Fruit fly (Drosophila melanogaster) whole organism, embryonic: Measurements from ENCODE around the gene RpS7.

Experiments
- Adf1 ChIP-seq: fragments of 200-800 bp; sonication (Bioruptor generic); IDR thresholded peaks from 2 replicates; pipeline ENCODE4 v1.3.6; 2022; ENCODE audit warnings: missing biosample characterization, missing genetic modification characterization
- Asciz ChIP-seq: fragments of 200-800 bp; sonication (Bioruptor generic); optimal IDR thresholded peaks from 2 replicates; lab custom pipeline; 2017; ENCODE audit warnings: missing biosample characterization, mild to moderate bottlenecking, missing genetic modification characterization, missing genetic modification reagents
- Bgb ChIP-seq: fragments of 200-800 bp; sonication (Bioruptor generic); IDR thresholded peaks from 2 replicates; pipeline ENCODE4 v1.3.6; 2022; ENCODE audit warnings: missing biosample characterization, missing genetic modification characterization; ENCODE audit not compliant: partially characterized antibody
- BtbVII ChIP-seq: fragments of 200-800 bp; sonication (Bioruptor generic); optimal IDR thresholded peaks from 3 replicates; lab custom pipeline; 2017; ENCODE audit warnings: missing biosample characterization, mild to moderate bottlenecking, missing genetic modification characterization
- C15 ChIP-seq: fragments of 200-800 bp; sonication (Bioruptor generic); IDR thresholded peaks from 3 replicates; pipeline ENCODE4 v1.3.6; 2022; ENCODE audit warnings: missing biosample characterization, missing genetic modification characterization
- CG11247 ChIP-seq: fragments of 200-800 bp; sonication (Bioruptor generic); IDR thresholded peaks from 2 replicates; pipeline ENCODE4 v1.3.6; 2022; ENCODE audit warnings: missing biosample characterization, missing genetic modification characterization
- CG12104 ChIP-seq: fragments of 200-800 bp; sonication (Bioruptor generic); optimal IDR thresholded peaks from 3 replicates; lab custom pipeline; 2016; ENCODE audit warnings: missing biosample characterization, missing genetic modification characterization
- CG12744 ChIP-seq: fragments of 200-800 bp; sonication (Bioruptor generic); optimal IDR thresholded peaks from 2 replicates; lab custom pipeline; 2016; ENCODE audit warnings: missing biosample characterization, missing genetic modification characterization
- CG14014 ChIP-seq: fragments of 200-800 bp; sonication (Bioruptor generic); IDR thresholded peaks from 2 replicates; pipeline ENCODE4 v1.3.6; 2022; ENCODE audit warnings: missing biosample characterization, missing genetic modification characterization
- CG17186 ChIP-seq: fragments of 200-800 bp; sonication (Bioruptor generic); optimal IDR thresholded peaks from 3 replicates; lab custom pipeline; 2017; ENCODE audit warnings: missing biosample characterization, missing genetic modification reagents, missing genetic modification characterization
- CG17328 ChIP-seq: fragments of 200-800 bp; sonication (Bioruptor generic); IDR thresholded peaks from 2 replicates; pipeline ENCODE4 v1.3.6; 2022; ENCODE audit warnings: missing biosample characterization, missing genetic modification characterization
- CG18476 ChIP-seq: fragments of 200-800 bp; sonication (Bioruptor generic); optimal IDR thresholded peaks from 2 replicates; lab custom pipeline; 2016; ENCODE audit warnings: missing biosample characterization, mild to moderate bottlenecking, missing genetic modification characterization
- CG2202 ChIP-seq: fragments of 200-800 bp; sonication (Bioruptor generic); optimal IDR thresholded peaks from 2 replicates; lab custom pipeline; 2018; ENCODE audit warnings: missing biosample characterization, mild to moderate bottlenecking, missing genetic modification characterization
- CG33213 ChIP-seq: fragments of 200-800 bp; sonication (Bioruptor generic); optimal IDR thresholded peaks from 3 replicates; lab custom pipeline; 2016; ENCODE audit warnings: missing biosample characterization, missing genetic modification characterization
- CG3407 ChIP-seq: fragments of 200-800 bp; sonication (Bioruptor generic); optimal IDR thresholded peaks from 2 replicates; lab custom pipeline; 2018; ENCODE audit warnings: missing biosample characterization, mild to moderate bottlenecking, missing genetic modification characterization
- CG42726 ChIP-seq: fragments of 200-800 bp; sonication (Bioruptor generic); IDR thresholded peaks from 2 replicates; pipeline ENCODE4 v1.3.6; 2022; ENCODE audit warnings: missing biosample characterization, missing genetic modification characterization; ENCODE audit not compliant: partially characterized antibody
- CG4820 ChIP-seq: fragments of 200-800 bp; sonication (Bioruptor generic); optimal IDR thresholded peaks from 3 replicates; lab custom pipeline; 2016; ENCODE audit warnings: missing biosample characterization, missing genetic modification characterization
- CG6683 ChIP-seq: fragments of 200-800 bp; sonication (Bioruptor generic); optimal IDR thresholded peaks from 2 replicates; lab custom pipeline; 2017; ENCODE audit warnings: missing biosample characterization, mild to moderate bottlenecking, missing genetic modification characterization, missing genetic modification reagents
- CG7745 ChIP-seq: fragments of 200-800 bp; sonication (Bioruptor generic); optimal IDR thresholded peaks from 2 replicates; lab custom pipeline; 2018; ENCODE audit warnings: missing biosample characterization, mild to moderate bottlenecking, missing genetic modification characterization, moderate library complexity
- CG8924 ChIP-seq: fragments of 200-800 bp; optimal IDR thresholded peaks from 3 replicates; lab custom pipeline; 2019; ENCODE audit warnings: missing biosample characterization, mild to moderate bottlenecking, missing genetic modification characterization, moderate library complexity
- CG9215 ChIP-seq: fragments of 200-800 bp; sonication (Bioruptor generic); IDR thresholded peaks from 2 replicates; pipeline ENCODE4 v1.3.6; 2022; ENCODE audit warnings: missing biosample characterization, missing genetic modification characterization
- CTCF ChIP-seq: fragments of 200-800 bp; sonication (Bioruptor generic); optimal IDR thresholded peaks from 2 replicates; lab custom pipeline; 2017; ENCODE audit warnings: missing biosample characterization, mild to moderate bottlenecking, missing genetic modification characterization, moderate library complexity
- Chrac-16 ChIP-seq: fragments of 200-800 bp; sonication (Bioruptor generic); optimal IDR thresholded peaks from 3 replicates; lab custom pipeline; 2016; ENCODE audit warnings: missing biosample characterization, missing genetic modification characterization
- Dbx ChIP-seq: fragments of 200-800 bp; sonication (Bioruptor generic); IDR thresholded peaks from 3 replicates; pipeline ENCODE4 v1.3.6; 2022; ENCODE audit warnings: missing biosample characterization, missing genetic modification characterization
- Dek ChIP-seq: fragments of 200-800 bp; sonication (Bioruptor generic); optimal IDR thresholded peaks from 3 replicates; lab custom pipeline; 2019; ENCODE audit warnings: missing biosample characterization, mild to moderate bottlenecking, missing genetic modification characterization, moderate library complexity
- ERR ChIP-seq: fragments of 200-800 bp; sonication (Bioruptor generic); optimal IDR thresholded peaks from 2 replicates; lab custom pipeline; 2016; ENCODE audit warnings: missing biosample characterization, missing genetic modification characterization
- Ets65A ChIP-seq: fragments of 200-800 bp; sonication (Bioruptor generic); peaks from one replicate; lab custom pipeline; 2016; ENCODE audit warnings: missing biosample characterization, missing genetic modification characterization
- Hr39 ChIP-seq: fragments of >200 bp; optimal IDR thresholded peaks from 2 replicates; lab custom pipeline; 2017
- Mes4 ChIP-seq: fragments of 200-800 bp; sonication (Bioruptor generic); optimal IDR thresholded peaks from 2 replicates; lab custom pipeline; 2016; ENCODE audit warnings: missing biosample characterization, missing genetic modification characterization
- Oaz ChIP-seq: fragments of 200-800 bp; sonication (Bioruptor generic); IDR thresholded peaks from 2 replicates; pipeline ENCODE4 v1.3.6; 2022; ENCODE audit warnings: missing biosample characterization, missing genetic modification characterization
- PHDP ChIP-seq: fragments of 200-800 bp; sonication (Bioruptor generic); optimal IDR thresholded peaks from 3 replicates; lab custom pipeline; 2018; ENCODE audit warnings: missing biosample characterization, mild to moderate bottlenecking, missing genetic modification characterization, moderate library complexity
- Ravus ChIP-seq: fragments of 200-800 bp; sonication (Bioruptor generic); IDR thresholded peaks from 2 replicates; pipeline ENCODE4 v1.3.6; 2022; ENCODE audit warnings: missing biosample characterization, missing genetic modification characterization
- Sry-β ChIP-seq: fragments of 200-800 bp; sonication (Bioruptor generic); optimal IDR thresholded peaks from 2 replicates; lab custom pipeline; 2018; ENCODE audit warnings: missing biosample characterization, mild to moderate bottlenecking, missing genetic modification characterization, moderate library complexity
- Stat92E ChIP-seq, 3 experiments: fragments of >200 bp in 2 of 3; fragments of 200-800 bp in 1 of 3; sonication (Bioruptor generic) in 1 of 3; optimal IDR thresholded peaks; 2 replicates each; lab custom pipeline; 2017 to 2019; ENCODE audit warnings: missing biosample characterization in 3 of 3, missing genetic modification characterization in 3 of 3, mild to moderate bottlenecking in 1 of 3, moderate library complexity in 1 of 3
- Vsx1 ChIP-seq: fragments of 200-800 bp; sonication (Bioruptor generic); optimal IDR thresholded peaks from 2 replicates; lab custom pipeline; 2017; ENCODE audit warnings: missing biosample characterization, mild to moderate bottlenecking, missing genetic modification characterization, missing genetic modification reagents
- croc ChIP-seq: fragments of 200-800 bp; sonication (Bioruptor generic); conservative IDR thresholded peaks from 3 replicates; pipeline ENCODE4 v1.3.6; 2022; ENCODE audit warnings: missing biosample characterization, missing genetic modification characterization
- hb ChIP-seq: fragments of 200-800 bp; sonication (Bioruptor generic); IDR thresholded peaks from 3 replicates; pipeline ENCODE4 v1.3.6; 2022; ENCODE audit warnings: missing biosample characterization, missing genetic modification characterization; ENCODE audit not compliant: partially characterized antibody
- jing ChIP-seq: fragments of 200-800 bp; sonication (Bioruptor generic); optimal IDR thresholded peaks from 2 replicates; lab custom pipeline; 2018; ENCODE audit warnings: missing biosample characterization, mild to moderate bottlenecking, missing genetic modification characterization
- klu ChIP-seq: fragments of 200-800 bp; sonication (Bioruptor generic); IDR thresholded peaks from 2 replicates; pipeline ENCODE4 v1.3.6; 2022; ENCODE audit warnings: missing biosample characterization, missing genetic modification characterization
- luna ChIP-seq: fragments of 200-800 bp; sonication (Bioruptor generic); optimal IDR thresholded peaks from 2 replicates; lab custom pipeline; 2016; ENCODE audit warnings: missing biosample characterization, missing genetic modification characterization
- pho ChIP-seq: fragments of 200-800 bp; sonication (Bioruptor generic); optimal IDR thresholded peaks from 2 replicates; lab custom pipeline; 2016; ENCODE audit warnings: missing biosample characterization, missing genetic modification characterization
- ro ChIP-seq: fragments of 200-800 bp; sonication (Bioruptor generic); IDR thresholded peaks from 2 replicates; pipeline ENCODE4 v1.3.6; 2022; ENCODE audit warnings: missing biosample characterization, missing genetic modification characterization
- shn ChIP-seq: fragments of 200-800 bp; sonication (Bioruptor generic); optimal IDR thresholded peaks from 3 replicates; lab custom pipeline; 2016; ENCODE audit warnings: missing biosample characterization, missing genetic modification characterization
- sima ChIP-seq: fragments of 200-800 bp; sonication (Bioruptor generic); optimal IDR thresholded peaks from 2 replicates; lab custom pipeline; 2016; ENCODE audit warnings: missing biosample characterization, missing genetic modification characterization
- slou ChIP-seq: fragments of 200-800 bp; sonication (Bioruptor generic); optimal IDR thresholded peaks from 3 replicates; lab custom pipeline; 2016; ENCODE audit warnings: missing biosample characterization, missing genetic modification characterization
- tll ChIP-seq, 2 experiments: fragments of 200-800 bp in 1 of 2; fragments of >200 bp in 1 of 2; sonication (Bioruptor generic) in 1 of 2; optimal IDR thresholded peaks; 2 replicates each; lab custom pipeline; 2017 to 2019; ENCODE audit warnings: missing biosample characterization in 2 of 2, missing genetic modification characterization in 2 of 2, mild to moderate bottlenecking in 1 of 2, moderate library complexity in 1 of 2
- toy ChIP-seq: fragments of 200-800 bp; sonication (Bioruptor generic); IDR thresholded peaks from 2 replicates; pipeline ENCODE4 v1.3.6; 2022; ENCODE audit warnings: missing biosample characterization, missing genetic modification characterization
- tx ChIP-seq: fragments of 200-800 bp; sonication (Bioruptor generic); optimal IDR thresholded peaks from 2 replicates; lab custom pipeline; 2016; ENCODE audit warnings: missing biosample characterization, missing genetic modification characterization
- yki ChIP-seq: fragments of >200 bp; optimal IDR thresholded peaks from 3 replicates; lab custom pipeline; 2018
- z ChIP-seq: fragments of 200-800 bp; sonication (Bioruptor generic); IDR thresholded peaks from 3 replicates; pipeline ENCODE4 v1.3.6; 2022; ENCODE audit warnings: missing biosample characterization, missing genetic modification characterization

RpS7 gene

DNA sequence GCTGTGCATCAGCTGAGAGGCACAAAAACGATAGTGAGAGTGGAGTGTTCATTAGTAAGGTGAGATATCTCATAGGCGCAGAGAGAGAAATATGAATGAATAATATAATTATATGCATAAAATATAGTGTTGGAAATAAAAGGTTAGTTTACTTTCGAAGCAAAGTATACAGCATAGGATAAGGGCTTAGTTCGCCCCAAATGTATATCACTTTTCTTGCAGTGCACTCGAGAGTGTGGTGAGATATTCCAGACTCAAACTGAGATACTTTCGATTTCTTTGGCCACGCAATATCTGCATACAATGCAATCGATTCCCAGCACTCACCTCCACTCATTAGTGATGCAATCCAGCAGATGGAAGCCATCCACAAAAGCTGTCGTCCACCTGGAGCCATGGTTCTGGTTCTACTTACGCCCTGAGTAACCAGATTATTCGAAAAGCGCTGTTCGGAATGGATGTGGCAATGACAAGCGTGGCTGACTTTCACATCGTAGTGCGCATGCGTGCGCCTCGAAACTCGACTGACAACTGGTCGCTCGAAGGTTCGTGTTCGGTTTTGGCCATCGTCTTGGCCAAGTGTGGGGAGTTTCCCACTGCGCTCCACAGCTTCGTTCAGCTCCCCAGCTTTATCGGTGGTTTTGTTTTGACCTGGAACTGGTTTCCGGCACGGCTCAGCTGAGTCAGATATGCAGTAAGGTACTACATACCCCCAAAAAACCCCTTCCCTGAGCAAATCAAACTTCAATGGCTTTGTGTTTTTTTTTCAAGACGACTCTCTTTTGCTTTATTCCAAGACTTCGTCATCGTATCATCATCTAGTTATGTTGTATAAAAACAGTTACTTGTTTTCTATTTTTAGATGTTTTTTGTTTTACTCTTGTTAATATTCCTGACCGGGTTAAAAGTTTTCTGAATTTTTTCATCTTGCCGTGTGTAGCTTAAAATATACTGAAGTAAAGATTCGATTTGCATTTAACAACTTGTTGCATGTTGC is 37.9 kb downstream of the RpS7 start, which contains the start of gene Rsod (continued):
- TF ChIP-seq croc (GFP tag; lab: Robert Waterston, UW), result peak; percentile 35; the same call in 2 of the 3 replicates
- peak; percentile 15 for TF ChIP-seq jing (GFP tag; lab: Kevin White, UChicago)
- peak; percentile 24 for TF ChIP-seq CG18476 (GFP tag; lab: Kevin White, UChicago)
- TF ChIP-seq Sry-β (GFP tag; lab: Kevin White, UChicago), result no peak
- TF ChIP-seq CTCF (GFP tag; lab: Kevin White, UChicago), result no peak
- no peak for TF ChIP-seq Hr39
- TF ChIP-seq z (GFP tag; lab: Robert Waterston, UW), result peak; percentile 61; the same call in 2 of the 3 replicates
- peak; percentile 59 for TF ChIP-seq Asciz (GFP tag; lab: Kevin White, UChicago)
- no peak for TF ChIP-seq slou
- TF ChIP-seq CG14014 (GFP tag; lab: Robert Waterston, UW), result peak; percentile 66; the same call in 1 of the 2 replicates
- no peak for TF ChIP-seq CG12744 (GFP tag; lab: Kevin White, UChicago)
- no peak for TF ChIP-seq shn (GFP tag; lab: Kevin White, UChicago)
- TF ChIP-seq yki, result no peak
- TF ChIP-seq ro (GFP tag; lab: Robert Waterston, UW), result peak; percentile 42; the same call in 1 of the 2 replicates
- TF ChIP-seq CG2202 (tag; lab: Kevin White, UChicago), result peak; percentile 10
- TF ChIP-seq CG3407 (GFP tag; lab: Kevin White, UChicago), result peak; percentile 51
- TF ChIP-seq Stat92E (GFP tag; optimal IDR thresholded peaks at IDR 0.05; lab: Kevin White, UChicago), result peak in 1 of 3 experiments; percentile 73
- peak; percentile 37 for TF ChIP-seq Oaz (GFP tag; lab: Robert Waterston, UW)
- no peak for TF ChIP-seq CG33213 (GFP tag; lab: Kevin White, UChicago)
- TF ChIP-seq CG42726 (GFP tag; lab: Robert Waterston, UW), result no peak
- peak; percentile 16 for TF ChIP-seq Dek
- TF ChIP-seq tll (GFP tag; optimal IDR thresholded peaks at IDR 0.05; lab: Kevin White, UChicago), result no peak
- TF ChIP-seq CG17186 (GFP tag; lab: Kevin White, UChicago), result no peak
- TF ChIP-seq CG17328 (GFP tag; lab: Robert Waterston, UW), result peak; percentile 78
- TF ChIP-seq hb, result no peak
- TF ChIP-seq Bgb, result no peak
- TF ChIP-seq Vsx1, result peak; percentile 64
- no peak for TF ChIP-seq pho (GFP tag; lab: Kevin White, UChicago)
- TF ChIP-seq Ravus (GFP tag; lab: Robert Waterston, UW), result no peak; the same call in 1 of the 2 replicates
- TF ChIP-seq Ets65A (GFP tag; lab: Kevin White, UChicago), result no peak
- peak; percentile 10 for TF ChIP-seq BtbVII (GFP tag; lab: Kevin White, UChicago)
- TF ChIP-seq Adf1 (GFP tag; lab: Robert Waterston, UW), result no peak
- TF ChIP-seq toy (GFP tag; lab: Robert Waterston, UW), result peak; percentile 60
- TF ChIP-seq sima (GFP tag; lab: Kevin White, UChicago), result no peak
- peak; percentile 36 for TF ChIP-seq Chrac-16 (GFP tag; lab: Kevin White, UChicago)
- no peak for TF ChIP-seq Dbx (GFP tag; lab: Robert Waterston, UW)
- no peak for TF ChIP-seq Mes4 (GFP tag; lab: Kevin White, UChicago)
- TF ChIP-seq klu (GFP tag; lab: Robert Waterston, UW), result no peak
- TF ChIP-seq CG4820 (GFP tag; lab: Kevin White, UChicago), result peak; percentile 11
- TF ChIP-seq CG8924 (tag; lab: Kevin White, UChicago), result peak; percentile 33
- TF ChIP-seq CG9215, result no peak
- no peak for TF ChIP-seq CG6683 (GFP tag; lab: Kevin White, UChicago)
- peak; percentile 44 for TF ChIP-seq CG11247
- TF ChIP-seq CG12104, result peak; percentile 28
- TF ChIP-seq luna (GFP tag; lab: Kevin White, UChicago), result no peak
- no peak for TF ChIP-seq ERR (GFP tag; lab: Kevin White, UChicago)
- TF ChIP-seq CG7745 (tag; lab: Kevin White, UChicago), result no peak
- no peak for TF ChIP-seq C15 (GFP tag; lab: Robert Waterston, UW)
- TF ChIP-seq PHDP (tag; lab: Kevin White, UChicago), result peak; percentile 52
- TF ChIP-seq tx (GFP tag; lab: Kevin White, UChicago), result no peak
